Fruit fly (Drosophila melanogaster): ENCODE data around the gene CG34049.
A peak's percentile ranks its signal among the peaks of the same experiment; 100 is the strongest.

Gene CG34049

dm6 chr2L:2220573-2221332, 44.4 kb downstream of the CG34049 start, which contains the start of gene papi:
TSS of gene papi (plus strand) at chr2L:2220748.
- TF ChIP-seq Rel (GFP tag; optimal IDR thresholded peaks at IDR 0.05) (no peak), Rel (tag; optimal IDR thresholded peaks at IDR 0.05) (peak; percentile 68), woc (GFP tag; optimal IDR thresholded peaks at IDR 0.05) (no peak), rgr (GFP tag; optimal IDR thresholded peaks at IDR 0.05) (peak; percentile 66)

DNA sequence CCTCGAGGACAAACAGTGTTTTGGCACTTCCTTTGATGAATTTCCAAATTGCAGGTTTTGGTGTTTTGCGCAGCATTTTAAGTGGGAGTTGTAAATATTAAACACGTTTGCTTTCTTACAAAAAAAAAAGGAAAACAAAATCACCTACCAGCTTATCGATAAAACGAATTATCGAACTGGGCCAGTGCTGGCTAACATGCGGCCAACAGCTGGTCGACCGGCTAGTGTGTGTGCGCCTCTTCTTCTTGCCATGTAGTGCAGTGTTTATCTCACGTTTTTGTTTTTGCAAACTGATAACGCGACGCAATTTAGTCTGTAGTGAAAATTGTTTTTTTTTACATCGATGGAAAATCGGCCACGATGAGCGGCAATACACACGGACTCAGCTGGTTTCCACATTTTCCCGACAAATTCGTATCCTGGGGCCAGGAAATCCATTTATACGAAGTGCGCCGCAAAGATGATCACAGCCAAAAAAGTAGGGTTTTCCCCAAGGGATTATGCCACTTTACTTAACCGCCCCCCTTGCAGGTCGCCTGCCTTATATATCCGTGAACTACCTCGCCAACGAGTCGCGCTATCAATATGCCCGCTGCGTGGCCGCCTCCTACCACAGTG, 47.9 kb downstream of the CG34049 start, which contains the start of the genes CG15386, CG42371 and mio:
TSS of gene CG15386 (minus strand) at position 180 of the 618 bp plus-strand sequence.
TSS of gene CG42371 (minus strand) at position 180 of the 618 bp plus-strand sequence.
TSS of gene mio (plus strand) at position 224 of the 618 bp plus-strand sequence.
- TF ChIP-seq HLH106 (tag; optimal IDR thresholded peaks at IDR 0.05) (no peak), jim (GFP tag; optimal IDR thresholded peaks at IDR 0.05) (peak; percentile 70), sage (GFP tag; optimal IDR thresholded peaks at IDR 0.05) (no peak), rgr (GFP tag; optimal IDR thresholded peaks at IDR 0.05) (peak; percentile 52), dsf (GFP tag; optimal IDR thresholded peaks at IDR 0.05; ENCODE audit: borderline replicate concordance) (no peak), psq (GFP tag; optimal IDR thresholded peaks at IDR 0.05) (peak; percentile 5), Sp1 (GFP tag; optimal IDR thresholded peaks at IDR 0.05) (peak; percentile 32), Dif (GFP tag; optimal IDR thresholded peaks at IDR 0.05; ENCODE audit: partially characterized antibody) (peak; percentile 8), Dfd (GFP tag; optimal IDR thresholded peaks at IDR 0.05) (no peak), CrebA (GFP tag; optimal IDR thresholded peaks at IDR 0.05; ENCODE audit: borderline replicate concordance) (no peak), fru (GFP tag; optimal IDR thresholded peaks at IDR 0.05) (no peak), brk (GFP tag; optimal IDR thresholded peaks at IDR 0.05) (no peak), N (GFP tag; optimal IDR thresholded peaks at IDR 0.05) (no peak), Hr83 (GFP tag; optimal IDR thresholded peaks at IDR 0.05; ENCODE audit: poor library complexity, severe bottlenecking) (peak; percentile 83), Mio (GFP tag; optimal IDR thresholded peaks at IDR 0.05) (no peak), Rel (GFP tag; optimal IDR thresholded peaks at IDR 0.05) (no peak), Rel (tag; optimal IDR thresholded peaks at IDR 0.05) (peak; percentile 86), OdsH (GFP tag; optimal IDR thresholded peaks at IDR 0.05) (peak; percentile 14), h (GFP tag; optimal IDR thresholded peaks at IDR 0.05) (peak; percentile 40), dl (GFP tag; optimal IDR thresholded peaks at IDR 0.05; ENCODE audit: insufficient read depth in 1 of 2, partially characterized antibody in 2 of 2) (peak in 1 of 2 experiments; percentile 22), pan (optimal IDR thresholded peaks at IDR 0.05) (no peak), Myc (optimal IDR thresholded peaks at IDR 0.05) (no peak), Jra (GFP tag; optimal IDR thresholded peaks at IDR 0.05) (no peak), foxo (GFP tag; optimal IDR thresholded peaks at IDR 0.05) (peak in 1 of 2 experiments; percentile 41), br (GFP tag; optimal IDR thresholded peaks at IDR 0.05) (peak; percentile 55), ey (GFP tag; optimal IDR thresholded peaks at IDR 0.05) (peak; percentile 5), CG9705 (GFP tag; optimal IDR thresholded peaks at IDR 0.05) (no peak), Hnf4 (GFP tag; optimal IDR thresholded peaks at IDR 0.05) (no peak)

DNA sequence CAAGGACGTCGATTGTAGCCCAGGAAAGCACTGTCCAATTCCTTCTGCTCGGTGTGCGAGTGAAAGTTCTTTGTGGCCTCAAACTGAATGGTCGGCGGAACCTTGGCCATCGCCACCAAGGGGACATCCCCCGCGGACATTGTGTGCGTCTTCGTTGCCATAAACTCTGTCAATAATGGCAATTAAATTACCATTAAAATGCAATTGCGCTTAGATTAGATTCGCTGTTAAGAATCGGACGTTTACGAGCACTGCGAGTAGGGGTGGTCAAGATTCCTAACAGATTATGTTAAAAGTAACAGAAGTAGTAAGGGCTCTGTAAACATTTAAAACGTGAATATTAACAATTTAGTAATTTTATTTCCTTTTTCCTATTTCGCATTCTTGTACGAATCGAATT, 49.1 kb downstream of the CG34049 start, which contains the start of gene daed:
TSS of gene daed (minus strand) at position 247 of the 400 bp plus-strand sequence.
- TF ChIP-seq Sp1 (GFP tag; optimal IDR thresholded peaks at IDR 0.05) (peak; percentile 50), Hr83 (GFP tag; optimal IDR thresholded peaks at IDR 0.05; ENCODE audit: poor library complexity, severe bottlenecking) (no peak), rgr (GFP tag; optimal IDR thresholded peaks at IDR 0.05) (peak; percentile 7), CG9705 (GFP tag; optimal IDR thresholded peaks at IDR 0.05) (no peak), HLH106 (tag; optimal IDR thresholded peaks at IDR 0.05) (no peak), OdsH (GFP tag; optimal IDR thresholded peaks at IDR 0.05) (no peak), Myc (optimal IDR thresholded peaks at IDR 0.05) (no peak), Jra (GFP tag; optimal IDR thresholded peaks at IDR 0.05) (no peak), br (GFP tag; optimal IDR thresholded peaks at IDR 0.05) (no peak), CG32264 (GFP tag; optimal IDR thresholded peaks at IDR 0.05) (no peak), fru (GFP tag; optimal IDR thresholded peaks at IDR 0.05) (no peak), Rel (GFP tag; optimal IDR thresholded peaks at IDR 0.05) (no peak), Rel (tag; optimal IDR thresholded peaks at IDR 0.05) (peak; percentile 86), Dif (GFP tag; optimal IDR thresholded peaks at IDR 0.05; ENCODE audit: partially characterized antibody) (no peak), jim (GFP tag; optimal IDR thresholded peaks at IDR 0.05) (no peak), CrebA (GFP tag; optimal IDR thresholded peaks at IDR 0.05; ENCODE audit: borderline replicate concordance) (no peak), ey (GFP tag; optimal IDR thresholded peaks at IDR 0.05) (no peak)

Data from whole organism, wandering third instar larva.